Fruit fly (Drosophila melanogaster): ENCODE results near the gene CG18596.

Gene CG18596

DNA sequence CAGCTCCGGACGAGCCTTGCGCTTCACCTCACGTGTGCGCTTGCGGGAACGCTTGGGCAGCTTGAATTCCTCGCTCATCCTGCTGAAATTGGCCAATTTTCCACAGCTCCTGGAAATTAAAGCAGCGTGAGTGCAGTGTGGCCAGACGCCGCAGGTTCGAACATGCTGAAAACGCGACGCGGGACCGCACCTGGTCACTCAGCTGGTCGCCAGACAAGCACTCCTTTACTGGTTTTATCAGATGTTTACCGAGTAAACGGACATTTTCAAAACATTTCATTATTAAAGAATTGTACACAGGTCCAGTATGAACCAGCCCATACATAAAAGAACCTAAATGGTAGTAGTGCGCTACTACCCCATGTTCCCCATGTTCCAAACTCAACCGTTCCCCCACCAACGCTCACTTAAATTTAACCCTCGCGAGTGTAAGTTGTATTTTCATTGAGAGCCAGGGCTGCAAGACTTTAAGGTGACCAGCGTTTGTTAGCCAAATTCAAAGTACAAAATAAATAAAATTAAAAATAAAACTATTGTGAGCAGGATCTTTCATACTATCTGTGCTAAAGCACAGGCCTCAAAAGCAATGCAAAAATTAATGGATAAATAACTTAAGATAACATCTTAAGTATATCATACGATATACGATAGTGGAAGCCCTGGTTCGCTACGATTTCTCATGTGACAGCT, 13.4 kb upstream of the CG18596 start, which contains the start of the genes JMJD6, CG7071 and Muted:
Gene JMJD6, minus strand, starts transcription at position 154 of the 690 bp plus-strand sequence.
Gene CG7071, plus strand, starts transcription at position 403 of the 690 bp plus-strand sequence.
Gene Muted, plus strand, starts transcription at position 403 of the 690 bp plus-strand sequence.
- TF ChIP-seq CTCF (optimal IDR thresholded peaks at IDR 0.05) (peak in 1 of 2 experiments; percentile 32), CG8478 (optimal IDR thresholded peaks at IDR 0.05) (no peak)

DNA sequence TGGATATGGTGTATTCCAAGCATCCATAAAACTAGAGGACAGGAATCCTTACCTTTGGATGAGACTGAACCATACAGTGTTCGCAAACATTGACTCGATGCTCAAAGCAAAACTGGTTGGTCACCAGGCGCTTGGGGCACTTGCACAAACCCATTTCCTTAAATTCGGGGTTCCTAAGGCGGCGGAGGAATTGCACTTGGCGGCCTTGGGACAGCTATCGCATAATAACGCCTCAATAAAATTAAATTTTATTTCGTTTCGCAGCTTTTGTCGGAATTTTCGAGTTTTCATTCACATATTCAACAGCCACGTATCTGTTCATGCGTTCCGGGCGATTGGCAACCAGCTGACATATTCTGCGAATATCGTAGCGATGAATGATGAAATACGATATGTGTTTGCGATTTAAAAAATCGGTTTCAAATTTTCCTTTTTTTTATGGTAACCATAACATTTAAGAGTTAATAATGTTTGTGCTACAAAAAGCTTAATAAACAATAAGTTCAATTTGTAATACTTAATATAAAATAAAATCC, 10.0 kb upstream of the CG18596 start, which contains the start of gene CG5382:
Gene CG5382, minus strand, starts transcription at position 324 of the 536 bp plus-strand sequence.
- TF ChIP-seq CTCF (optimal IDR thresholded peaks at IDR 0.05) (no peak), CG8478 (optimal IDR thresholded peaks at IDR 0.05) (no peak)

DNA sequence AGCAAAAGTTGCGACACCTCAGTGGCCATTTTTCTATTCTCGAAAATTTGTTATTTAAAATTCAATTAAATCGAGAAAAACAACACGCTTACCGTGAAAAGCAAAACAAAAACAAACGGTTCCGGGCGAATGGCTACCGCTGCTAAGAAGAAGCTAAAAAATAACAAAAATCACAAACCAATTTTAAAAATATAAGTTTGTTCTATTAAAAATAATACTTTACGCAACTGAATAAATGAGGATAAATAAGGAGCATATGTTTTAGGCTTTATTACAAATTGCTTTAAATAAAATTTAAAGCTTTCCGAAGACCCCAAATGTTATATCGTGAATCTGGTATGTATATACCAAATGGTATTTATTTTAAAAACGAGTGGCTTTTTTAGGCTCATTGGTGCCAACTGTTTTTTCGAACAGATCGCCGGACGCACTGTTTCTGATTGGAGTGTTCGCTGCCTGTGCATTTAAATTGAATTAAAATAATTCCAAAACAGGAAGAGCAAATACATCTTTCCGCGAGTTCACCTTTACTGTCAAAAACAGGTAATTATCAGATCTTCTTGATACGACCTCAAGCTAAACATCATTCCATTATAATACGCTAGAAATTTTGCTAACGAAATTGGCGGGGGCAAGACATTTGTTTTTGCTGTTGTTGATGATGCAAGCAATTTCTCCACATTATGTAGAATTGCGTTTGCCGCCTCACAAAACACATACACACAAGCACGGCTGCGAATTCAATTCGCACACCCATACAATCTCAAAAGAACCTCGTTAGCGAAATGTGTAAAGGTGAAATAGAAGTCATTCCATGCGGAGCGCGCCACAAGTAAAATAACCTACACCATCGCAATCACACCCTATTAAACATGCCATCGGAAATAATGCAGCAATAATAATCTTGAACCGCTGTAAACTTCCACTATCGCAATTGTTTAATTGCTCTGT, 8.3 kb upstream of the CG18596 start, which contains the start of the genes Polr3F and PyK:
Gene Polr3F, minus strand, starts transcription at position 248 of the 951 bp plus-strand sequence.
Gene PyK, plus strand, starts transcription at position 411 of the 951 bp plus-strand sequence.
- no peak for TF ChIP-seq CTCF (optimal IDR thresholded peaks at IDR 0.05)
- TF ChIP-seq CG8478 (optimal IDR thresholded peaks at IDR 0.05): no peak

DNA sequence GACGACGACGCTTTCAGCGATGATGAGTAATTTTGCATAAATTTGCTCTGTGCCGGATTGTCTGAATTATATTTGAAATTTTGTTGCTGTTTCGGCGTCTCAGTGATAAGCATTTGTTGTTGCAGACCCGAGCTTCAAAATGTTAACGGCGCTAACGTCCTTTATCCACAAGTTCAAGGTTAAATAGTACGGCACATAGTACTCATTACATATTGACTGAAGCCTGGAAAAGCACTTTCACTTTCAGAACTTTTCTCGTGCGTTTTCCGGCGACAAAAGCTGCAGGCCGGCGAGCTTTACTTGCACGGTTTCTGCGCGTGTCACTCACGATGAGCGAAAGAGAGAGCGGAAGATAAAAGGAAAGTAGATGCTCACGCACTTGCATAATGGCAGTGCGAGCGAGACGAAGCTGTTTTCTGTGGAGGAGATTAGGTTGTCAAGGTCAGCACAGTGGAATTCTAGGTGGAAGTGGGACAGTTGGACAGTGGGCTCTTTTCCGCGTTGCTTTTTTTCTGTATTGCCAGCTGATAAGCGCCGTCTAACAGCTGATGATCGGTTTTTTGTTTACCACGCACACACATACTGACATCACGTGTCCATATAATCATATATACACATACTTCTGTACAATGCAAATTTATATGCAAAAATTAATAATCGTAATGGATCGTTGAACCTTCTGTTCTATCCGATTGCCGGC, 7.5 kb upstream of the CG18596 start:
- TF ChIP-seq CG8478 (optimal IDR thresholded peaks at IDR 0.05) (no peak), CTCF (optimal IDR thresholded peaks at IDR 0.05) (no peak)

DNA sequence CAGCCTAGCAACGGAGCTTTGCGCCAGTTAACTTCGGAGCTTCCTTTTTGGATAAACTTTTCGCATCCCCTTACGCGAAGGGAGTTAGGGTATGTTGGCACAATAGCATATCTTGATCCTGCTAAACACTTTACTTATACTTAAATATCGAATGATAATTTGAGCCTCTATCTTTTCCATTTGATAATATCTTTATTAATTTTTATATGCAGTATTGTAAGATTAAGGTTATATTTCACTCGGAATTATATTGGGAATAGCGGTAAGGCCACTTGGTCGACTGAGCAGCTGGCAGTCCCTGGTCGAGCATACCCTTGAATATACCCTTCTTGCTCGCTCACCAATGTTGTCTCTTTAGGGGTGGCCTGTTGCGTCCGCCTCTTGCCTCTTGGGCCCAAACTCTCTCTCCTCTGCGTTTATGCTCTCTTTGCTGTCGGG, 6.9 kb upstream of the CG18596 start:
- no peak for TF ChIP-seq CG8478 (optimal IDR thresholded peaks at IDR 0.05)
- no peak for TF ChIP-seq CTCF (optimal IDR thresholded peaks at IDR 0.05)

DNA sequence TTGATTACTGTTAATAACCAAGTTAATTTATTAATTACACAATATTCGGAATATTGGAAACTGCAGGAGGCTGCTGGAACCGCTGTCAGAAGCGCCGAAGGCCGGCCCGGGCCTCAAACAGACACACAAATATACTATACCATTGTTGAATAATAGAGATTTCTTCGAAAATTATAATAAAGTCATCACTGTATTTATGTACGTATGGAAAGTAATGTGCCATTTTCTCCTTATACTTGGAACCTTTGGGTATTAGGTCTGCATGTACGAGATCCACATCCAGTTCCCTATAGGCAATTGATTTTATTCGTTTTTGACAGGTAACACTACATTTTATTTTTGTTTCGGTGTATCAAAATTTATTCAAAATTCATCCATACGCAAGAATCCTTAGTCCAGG, 3.2 kb upstream of the CG18596 start, which contains the start of gene CG7069:
Gene CG7069, plus strand, starts transcription at position 301 of the 400 bp plus-strand sequence.
- TF ChIP-seq CTCF (optimal IDR thresholded peaks at IDR 0.05) (no peak), CG8478 (optimal IDR thresholded peaks at IDR 0.05) (no peak)

DNA sequence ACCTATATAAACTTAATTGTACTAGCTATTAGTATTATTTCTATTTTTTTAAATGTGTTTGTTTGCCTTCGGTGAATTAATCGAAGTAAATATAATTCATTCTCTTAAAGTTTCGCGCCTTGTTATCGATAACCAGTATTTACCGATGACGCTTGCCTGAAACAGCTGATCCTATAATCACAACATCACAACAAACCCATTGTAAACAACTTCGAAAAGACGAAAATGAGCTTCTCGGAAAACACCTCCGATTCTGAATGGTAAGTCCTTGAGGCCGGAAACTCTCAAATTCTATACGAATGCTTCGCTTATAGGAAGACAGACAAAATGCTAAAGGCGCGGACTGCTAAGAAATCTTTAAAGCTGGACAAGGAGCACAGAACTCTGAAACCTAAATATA, 4.2 kb downstream of the CG18596 start, which contains the start of gene CG34149:
Gene CG34149, plus strand, starts transcription at position 187 of the 400 bp plus-strand sequence.
- TF ChIP-seq CTCF (optimal IDR thresholded peaks at IDR 0.05): no peak
- TF ChIP-seq CG8478 (optimal IDR thresholded peaks at IDR 0.05): no peak

DNA sequence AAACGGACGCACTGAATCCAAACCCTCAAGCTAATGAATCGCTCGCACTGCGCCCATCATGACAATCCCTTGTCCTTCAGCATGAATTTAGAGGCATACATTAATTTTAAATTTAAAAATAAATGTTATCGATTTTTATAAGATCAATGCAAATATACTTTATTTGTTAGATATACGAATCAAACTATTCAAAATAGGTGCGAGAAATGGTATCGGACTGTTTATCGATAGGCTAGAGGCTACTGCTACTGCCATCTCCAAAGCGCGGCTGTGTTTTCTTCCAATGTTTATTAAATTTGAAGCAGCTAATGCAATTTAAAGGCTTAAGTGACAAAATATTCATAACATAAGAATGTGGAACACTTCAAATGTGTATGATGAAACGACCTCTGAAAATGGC, 5.4 kb downstream of the CG18596 start, which contains the start of gene CG43342:
Gene CG43342, plus strand, starts transcription at position 264 of the 400 bp plus-strand sequence.
- TF ChIP-seq CG8478 (optimal IDR thresholded peaks at IDR 0.05): no peak
- no peak for TF ChIP-seq CTCF (optimal IDR thresholded peaks at IDR 0.05)

DNA sequence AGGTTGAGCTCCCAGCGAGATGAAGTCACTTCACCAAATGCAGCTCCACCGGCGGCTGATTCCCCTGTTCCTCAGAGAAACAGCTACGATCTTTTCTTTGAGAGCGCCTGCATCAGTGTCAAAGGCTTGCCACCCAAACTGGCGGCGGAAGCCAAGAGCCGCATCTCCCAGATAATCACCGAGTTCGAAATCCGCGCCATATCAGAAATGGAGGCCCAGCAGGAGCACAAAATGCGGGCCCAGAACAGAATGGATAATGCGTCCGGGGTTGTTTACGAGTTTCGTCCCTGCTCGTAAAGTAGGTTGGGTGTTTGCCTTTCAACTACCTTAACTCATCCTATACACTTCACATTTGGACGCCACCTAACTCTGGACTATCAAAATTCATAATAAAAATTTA, 6.0 kb downstream of the CG18596 start, which contains the start of gene Gpdh3:
Gene Gpdh3, plus strand, starts transcription at position 301 of the 400 bp plus-strand sequence.
- no peak for TF ChIP-seq CG8478 (optimal IDR thresholded peaks at IDR 0.05)
- TF ChIP-seq CTCF (optimal IDR thresholded peaks at IDR 0.05): no peak

DNA sequence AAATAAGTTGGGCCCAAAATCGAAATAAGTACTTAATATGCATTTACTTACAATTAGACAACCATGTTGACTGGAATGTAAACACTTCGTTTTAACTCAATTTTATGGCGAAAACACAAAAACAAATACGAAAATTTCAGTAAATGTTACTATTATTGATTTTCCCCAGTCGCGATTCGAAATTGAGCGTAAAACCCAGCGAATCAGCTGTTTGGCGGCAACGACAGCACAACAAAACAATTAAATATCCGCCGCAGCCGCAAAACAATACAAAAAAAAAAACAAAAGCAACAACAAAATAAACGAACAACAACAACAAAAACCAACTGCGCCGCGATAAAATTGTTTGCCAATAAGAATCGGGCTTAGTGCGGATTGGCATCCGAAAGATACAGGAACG, 13.9 kb downstream of the CG18596 start, which contains the start of the genes CAH8 and CG7059:
Gene CAH8, minus strand, starts transcription at position 101 of the 400 bp plus-strand sequence.
Gene CG7059, plus strand, starts transcription at position 167 of the 400 bp plus-strand sequence.
- TF ChIP-seq CTCF (optimal IDR thresholded peaks at IDR 0.05): no peak
- no peak for TF ChIP-seq CG8478 (optimal IDR thresholded peaks at IDR 0.05)

DNA sequence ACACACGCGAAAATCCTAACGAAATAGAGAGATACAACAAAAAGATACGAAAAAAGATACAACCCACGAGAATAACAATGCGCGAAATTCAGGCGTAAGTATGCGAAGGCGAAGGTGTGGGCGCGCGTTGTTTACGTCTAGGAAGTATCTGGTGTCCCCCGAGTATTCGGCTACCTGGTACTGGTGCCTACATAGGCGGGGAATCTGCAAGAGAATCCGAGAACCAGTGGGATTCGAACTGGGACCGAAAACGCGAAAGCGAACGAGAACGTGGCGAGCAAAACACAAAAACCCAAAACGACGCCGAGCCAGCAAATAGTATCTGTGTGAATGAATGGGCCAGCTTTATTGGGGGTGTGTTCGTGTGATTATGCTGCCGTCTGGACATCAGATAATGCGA, 14.4 kb downstream of the CG18596 start:
- TF ChIP-seq CG8478 (optimal IDR thresholded peaks at IDR 0.05): no peak
- TF ChIP-seq CTCF (optimal IDR thresholded peaks at IDR 0.05): no peak

DNA sequence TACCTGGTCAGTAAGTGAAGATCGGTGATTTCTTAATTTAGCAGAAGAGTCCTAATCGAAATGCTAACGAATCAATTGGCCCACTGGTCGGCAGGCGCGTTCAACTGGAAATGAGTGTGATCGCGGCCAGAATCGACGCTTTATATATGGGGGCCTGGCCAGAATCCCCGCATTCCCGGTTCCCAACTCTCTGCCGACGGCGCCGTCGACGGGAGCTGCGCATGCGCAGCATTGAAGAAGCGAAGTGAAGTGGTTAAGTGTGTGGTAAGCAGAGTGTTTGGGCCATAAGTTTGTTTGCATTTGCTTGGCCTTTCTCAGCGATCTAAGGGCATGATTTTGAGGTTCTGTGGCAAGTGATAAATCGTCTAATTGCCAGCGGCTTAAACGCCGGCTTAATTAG, 18.3 kb downstream of the CG18596 start, which contains the start of gene CG13857:
Gene CG13857, minus strand, starts transcription at position 101 of the 400 bp plus-strand sequence.
- TF ChIP-seq CTCF (optimal IDR thresholded peaks at IDR 0.05) (no peak), CG8478 (optimal IDR thresholded peaks at IDR 0.05) (no peak)

DNA sequence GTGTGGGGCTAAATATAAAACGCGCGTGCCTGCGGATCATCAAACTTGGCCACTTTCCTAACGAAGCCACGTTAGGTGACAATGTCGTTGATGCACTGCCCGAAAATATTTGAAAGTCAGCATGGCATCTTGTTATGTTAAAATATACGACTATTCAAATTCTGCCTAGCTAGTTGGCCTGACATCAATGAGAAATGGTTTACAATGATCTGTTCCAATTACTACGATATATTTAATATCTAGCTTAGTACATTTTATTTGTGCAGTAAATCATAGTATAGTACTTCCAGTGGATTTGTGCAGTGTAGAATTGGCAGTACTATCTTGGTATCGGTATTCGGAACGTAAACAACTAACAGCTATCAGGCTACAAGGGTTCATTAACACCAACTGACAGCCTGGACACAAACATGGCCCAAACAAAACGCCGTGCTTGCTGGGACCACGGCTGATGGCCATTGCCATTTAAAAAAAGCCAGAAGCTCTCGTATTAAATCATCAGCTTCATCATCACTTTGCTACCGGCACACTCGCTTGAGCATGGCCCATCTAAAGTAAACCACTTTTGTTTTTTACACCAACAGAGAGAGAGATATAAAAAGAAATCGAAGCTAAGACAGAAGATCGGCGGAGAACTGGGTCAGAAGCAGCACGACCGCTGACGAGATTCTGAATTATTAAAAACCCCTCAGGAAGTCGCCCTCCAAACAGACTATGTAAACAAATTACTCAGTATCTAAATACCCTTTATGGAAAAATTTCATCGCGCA, 19.9 kb downstream of the CG18596 start:
- TF ChIP-seq CTCF (optimal IDR thresholded peaks at IDR 0.05): no peak
- TF ChIP-seq CG8478 (optimal IDR thresholded peaks at IDR 0.05): no peak

All from S2 (cell line).